Fruit fly (Drosophila melanogaster) Kc167 (cell line): ENCODE measurements around the gene Nagk.

ENCODE experiments used
- Myc ChIP-seq: fragments of >200 bp; optimal IDR thresholded peaks from 2 replicates; lab custom pipeline; 2017; ENCODE audit warnings: missing external identifiers
- Sin3A ChIP-seq: fragments of >200 bp; optimal IDR thresholded peaks from 2 replicates; lab custom pipeline; 2018; ENCODE audit warnings: missing external identifiers
- h ChIP-seq: fragments of >200 bp; optimal IDR thresholded peaks from 3 replicates; lab custom pipeline; 2018; ENCODE audit warnings: missing external identifiers
- insv ChIP-seq: fragments of >200 bp; optimal IDR thresholded peaks from 3 replicates; lab custom pipeline; 2018; ENCODE audit warnings: missing external identifiers
- psq ChIP-seq: fragments of >200 bp; optimal IDR thresholded peaks from 2 replicates; lab custom pipeline; 2017; ENCODE audit warnings: missing external identifiers
- ttk ChIP-seq: sonication (Bioruptor generic); optimal IDR thresholded peaks from 2 replicates; lab custom pipeline; 2017; ENCODE audit warnings: missing external identifiers

The Nagk gene

dm6 chr3R:15342926-15343685, at the start of gene Nagk:
Gene Nagk (minus strand): TSS chr3R:15343256.
- TF ChIP-seq h (lab: Kevin White, UChicago) = no peak
- no peak for TF ChIP-seq ttk (lab: Kevin White, UChicago)
- TF ChIP-seq psq (lab: Kevin White, UChicago) = no peak
- no peak for TF ChIP-seq Myc (lab: Kevin White, UChicago)
- TF ChIP-seq insv = no peak
- no peak for TF ChIP-seq Sin3A (lab: Kevin White, UChicago)

- TF ChIP-seq ttk (lab: Kevin White, UChicago) (no peak), psq (lab: Kevin White, UChicago) (no peak), h (lab: Kevin White, UChicago) (no peak), Myc (lab: Kevin White, UChicago) (no peak), Sin3A (lab: Kevin White, UChicago) (no peak), insv (no peak)
Measured at dm6 chr3R:15382851-15383250, 39.8 kb upstream of the Nagk start, which contains the start of gene h-cup. Gene h-cup (minus strand): TSS chr3R:15382951.

- TF ChIP-seq psq (lab: Kevin White, UChicago) = no peak
- no peak for TF ChIP-seq insv
- no peak for TF ChIP-seq ttk (lab: Kevin White, UChicago)
- no peak for TF ChIP-seq h (lab: Kevin White, UChicago)
Measured at dm6 chr3R:15379071-15379470, 36.0 kb upstream of the Nagk start.

DNA sequence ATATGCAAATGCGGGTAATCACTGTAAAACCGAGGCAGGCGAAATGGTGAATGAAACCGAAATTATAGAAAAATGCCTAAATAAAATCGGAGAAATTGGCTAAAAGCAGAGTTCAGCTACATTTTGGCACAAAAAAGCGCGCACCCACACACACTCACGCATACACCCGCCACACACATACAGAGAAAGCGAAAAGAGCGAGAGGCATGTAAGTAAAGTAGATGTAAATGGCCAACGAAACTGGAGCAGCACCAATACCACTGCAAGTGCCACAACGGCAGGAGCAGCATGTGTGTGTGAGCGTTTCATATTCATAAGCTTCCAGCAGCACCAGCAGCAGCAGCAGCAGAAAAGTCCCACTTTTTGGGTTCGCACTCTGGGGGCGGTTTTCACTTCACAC, 32.4 kb upstream of the Nagk start:
- TF ChIP-seq Sin3A (lab: Kevin White, UChicago) = no peak
- no peak for TF ChIP-seq Myc (lab: Kevin White, UChicago)
- no peak for TF ChIP-seq psq (lab: Kevin White, UChicago)
- no peak for TF ChIP-seq ttk (lab: Kevin White, UChicago)
- TF ChIP-seq h (lab: Kevin White, UChicago) = no peak
- TF ChIP-seq insv = no peak

dm6 chr3R:15374397-15374796, 31.3 kb upstream of the Nagk start, which contains the start of gene Rbp:
Gene Rbp (plus strand): TSS chr3R:15374635.
- TF ChIP-seq psq (lab: Kevin White, UChicago) = no peak
- no peak for TF ChIP-seq Sin3A (lab: Kevin White, UChicago)
- TF ChIP-seq h (lab: Kevin White, UChicago) = no peak
- TF ChIP-seq ttk (lab: Kevin White, UChicago) = no peak
- no peak for TF ChIP-seq insv
- no peak for TF ChIP-seq Myc (lab: Kevin White, UChicago)

- TF ChIP-seq h (lab: Kevin White, UChicago) (no peak), ttk (lab: Kevin White, UChicago) (no peak), psq (lab: Kevin White, UChicago) (no peak), Sin3A (lab: Kevin White, UChicago) (no peak), insv (no peak), Myc (lab: Kevin White, UChicago) (no peak)
Measured at dm6 chr3R:15371833-15372232, 28.8 kb upstream of the Nagk start, which contains the start of the genes Ccm3 and CG6136. Gene Ccm3 (plus strand): TSS chr3R:15371957. Gene CG6136 (minus strand): TSS chr3R:15372212.

DNA sequence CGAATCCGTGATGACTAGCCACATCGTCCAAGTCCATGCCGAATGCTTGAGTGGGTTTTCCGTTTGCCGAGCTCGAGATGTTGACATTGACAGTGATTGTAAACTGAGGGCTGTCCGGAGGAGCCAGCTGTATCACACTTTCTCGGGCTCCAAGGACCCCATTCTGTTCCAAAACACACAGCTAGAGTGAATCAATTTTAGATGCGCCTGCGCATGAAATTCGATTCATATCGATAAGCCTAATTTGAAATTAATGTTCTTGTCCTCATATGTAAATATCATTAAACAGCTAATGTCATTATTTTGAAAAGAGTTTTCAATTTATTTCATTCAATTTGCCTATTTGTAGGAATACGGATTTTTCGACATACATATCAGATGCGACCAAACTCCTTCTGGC, 26.7 kb upstream of the Nagk start, which contains the start of gene CG14868:
Gene CG14868 (minus strand): TSS at position 204 of the 400 bp plus-strand sequence.
- TF ChIP-seq insv = no peak
- no peak for TF ChIP-seq ttk (lab: Kevin White, UChicago)
- no peak for TF ChIP-seq Myc (lab: Kevin White, UChicago)
- no peak for TF ChIP-seq psq (lab: Kevin White, UChicago)
- TF ChIP-seq Sin3A (lab: Kevin White, UChicago) = no peak
- no peak for TF ChIP-seq h (lab: Kevin White, UChicago)

- TF ChIP-seq h (lab: Kevin White, UChicago) (no peak), ttk (lab: Kevin White, UChicago) (no peak), psq (lab: Kevin White, UChicago) (no peak), insv (no peak), Sin3A (lab: Kevin White, UChicago) (no peak), Myc (lab: Kevin White, UChicago) (no peak)
Measured at dm6 chr3R:15367477-15367876, 24.4 kb upstream of the Nagk start, which contains the start of gene CG34404. Gene CG34404 (minus strand): TSS chr3R:15367665.

dm6 chr3R:15366839-15367238, 23.8 kb upstream of the Nagk start:
- TF ChIP-seq insv = no peak
- no peak for TF ChIP-seq Sin3A (lab: Kevin White, UChicago)
- TF ChIP-seq Myc (lab: Kevin White, UChicago) = no peak

dm6 chr3R:15363608-15364007, 20.6 kb upstream of the Nagk start, which contains the start of gene CG6171:
Gene CG6171 (minus strand): TSS chr3R:15363857.
- no peak for TF ChIP-seq insv

DNA sequence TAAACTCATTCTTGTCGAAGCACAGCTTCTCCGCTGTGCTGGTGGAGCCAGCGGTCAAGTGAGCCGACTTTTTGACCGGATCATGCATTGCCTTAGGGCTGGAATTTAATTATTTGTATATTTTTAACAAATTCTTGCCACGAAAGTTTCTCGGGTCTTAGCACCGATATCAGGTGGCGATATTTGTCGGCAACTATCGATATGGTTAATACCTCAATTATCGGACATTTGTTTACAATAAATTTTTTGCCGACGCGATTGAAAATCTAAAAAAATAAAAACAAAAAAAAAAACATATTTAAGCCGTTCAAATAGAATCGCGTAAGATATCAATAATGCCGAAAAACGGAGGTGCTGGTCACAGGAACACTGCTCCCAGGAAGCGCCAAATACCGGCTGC, 18.4 kb upstream of the Nagk start, which contains the start of the genes Cog2 and Trax:
Gene Cog2 (minus strand): TSS at position 168 of the 400 bp plus-strand sequence.
Gene Trax (plus strand): TSS at position 203 of the 400 bp plus-strand sequence.
- TF ChIP-seq h (lab: Kevin White, UChicago) (no peak), ttk (lab: Kevin White, UChicago) (no peak), psq (lab: Kevin White, UChicago) (no peak), insv (no peak), Sin3A (lab: Kevin White, UChicago) (no peak), Myc (lab: Kevin White, UChicago) (no peak)
